Fruit fly (Drosophila melanogaster) whole organism, embryonic: ENCODE data around the gene dysf.

Source experiments
- Awh ChIP-seq: fragments of 200-800 bp; sonication (Bioruptor generic); IDR thresholded peaks from 2 replicates; pipeline ENCODE4, ENCODE4 v1.3.6; 2022; ENCODE audit warnings: missing biosample characterization, missing genetic modification characterization
- Bteb2 ChIP-seq: fragments of 200-800 bp; sonication (Bioruptor generic); optimal IDR thresholded peaks from 2 replicates; lab custom pipeline; 2016; ENCODE audit warnings: missing biosample characterization, missing genetic modification characterization
- CG10462 ChIP-seq: fragments of 200-800 bp; sonication (Bioruptor generic); optimal IDR thresholded peaks from 2 replicates; lab custom pipeline; 2016; ENCODE audit warnings: missing biosample characterization, missing genetic modification characterization
- CG10543 ChIP-seq: fragments of 200-800 bp; sonication (Bioruptor generic); optimal IDR thresholded peaks from 3 replicates; lab custom pipeline; 2017; ENCODE audit warnings: missing biosample characterization, mild to moderate bottlenecking, missing genetic modification characterization, moderate library complexity
- CG12071 ChIP-seq: fragments of 200-800 bp; sonication (Bioruptor generic); optimal IDR thresholded peaks from 3 replicates; lab custom pipeline; 2018; ENCODE audit warnings: missing biosample characterization, mild to moderate bottlenecking, missing genetic modification characterization
- CG12104 ChIP-seq: fragments of 200-800 bp; sonication (Bioruptor generic); optimal IDR thresholded peaks from 3 replicates; lab custom pipeline; 2016; ENCODE audit warnings: missing biosample characterization, missing genetic modification characterization
- CG12391 ChIP-seq: fragments of 200-800 bp; sonication (Bioruptor generic); optimal IDR thresholded peaks from 3 replicates; lab custom pipeline; 2018; ENCODE audit warnings: missing biosample characterization, mild to moderate bottlenecking, missing genetic modification characterization, moderate library complexity
- CG12769 ChIP-seq: fragments of 200-800 bp; sonication (Bioruptor generic); optimal IDR thresholded peaks from 2 replicates; lab custom pipeline; 2019; ENCODE audit warnings: missing biosample characterization, mild to moderate bottlenecking, missing genetic modification characterization, moderate library complexity
- CG13287 ChIP-seq: fragments of 200-800 bp; sonication (Bioruptor generic); IDR thresholded peaks from 2 replicates; pipeline ENCODE4 v1.3.6; 2022; ENCODE audit warnings: missing biosample characterization, missing genetic modification characterization; ENCODE audit not compliant: partially characterized antibody
- CG15269 ChIP-seq: fragments of 200-800 bp; sonication (Bioruptor generic); optimal IDR thresholded peaks from 2 replicates; lab custom pipeline; 2018; ENCODE audit warnings: missing biosample characterization, mild to moderate bottlenecking, missing genetic modification characterization, moderate library complexity
- CG1529 ChIP-seq: fragments of 200-800 bp; sonication (Bioruptor generic); optimal IDR thresholded peaks from 3 replicates; lab custom pipeline; 2018; ENCODE audit warnings: missing biosample characterization, missing genetic modification characterization
- CG17359 ChIP-seq: fragments of 200-800 bp; sonication (Bioruptor generic); optimal IDR thresholded peaks from 3 replicates; lab custom pipeline; 2018; ENCODE audit warnings: missing biosample characterization, mild to moderate bottlenecking, missing genetic modification characterization, moderate library complexity
- CG2120 ChIP-seq: fragments of 200-800 bp; sonication (Bioruptor generic); optimal IDR thresholded peaks from 3 replicates; lab custom pipeline; 2016; ENCODE audit warnings: missing biosample characterization, missing genetic modification characterization
- CG30431 ChIP-seq: fragments of 200-800 bp; sonication (Bioruptor generic); optimal IDR thresholded peaks from 2 replicates; lab custom pipeline; 2017; ENCODE audit warnings: missing biosample characterization, missing genetic modification characterization
- CG7372 ChIP-seq: fragments of 200-800 bp; sonication (Bioruptor generic); IDR thresholded peaks from 2 replicates; pipeline ENCODE4 v1.3.6; 2022; ENCODE audit warnings: missing biosample characterization, missing genetic modification characterization
- CG7745 ChIP-seq: fragments of 200-800 bp; sonication (Bioruptor generic); optimal IDR thresholded peaks from 2 replicates; lab custom pipeline; 2018; ENCODE audit warnings: missing biosample characterization, mild to moderate bottlenecking, missing genetic modification characterization, moderate library complexity
- CG7987 ChIP-seq: fragments of 200-800 bp; sonication (Bioruptor generic); optimal IDR thresholded peaks from 2 replicates; lab custom pipeline; 2018; ENCODE audit warnings: missing biosample characterization, mild to moderate bottlenecking, missing genetic modification characterization, moderate library complexity
- CG9215 ChIP-seq: fragments of 200-800 bp; sonication (Bioruptor generic); IDR thresholded peaks from 2 replicates; pipeline ENCODE4 v1.3.6; 2022; ENCODE audit warnings: missing biosample characterization, missing genetic modification characterization
- D ChIP-seq, 2 experiments: fragments of 200-800 bp in 1 of 2; fragments of >200 bp in 1 of 2; sonication (Bioruptor generic) in 1 of 2; optimal IDR thresholded peaks; 2 replicates in 1 of 2; 3 replicates in 1 of 2; lab custom pipeline; 2017; ENCODE audit warnings: mild to moderate bottlenecking in 1 of 2, missing biosample characterization in 1 of 2, missing genetic modification characterization in 1 of 2, missing genetic modification reagents in 1 of 2
- Drgx ChIP-seq: fragments of 200-800 bp; sonication (Bioruptor generic); IDR thresholded peaks from 2 replicates; pipeline ENCODE4 v1.3.6; 2022; ENCODE audit warnings: missing biosample characterization, missing genetic modification characterization
- E2f2 ChIP-seq: fragments of 200-800 bp; sonication (Bioruptor generic); IDR thresholded peaks from 2 replicates; pipeline ENCODE4 v1.3.6; 2022; ENCODE audit warnings: missing biosample characterization, missing genetic modification characterization
- Eip74EF ChIP-seq, 2 experiments: fragments of 200-800 bp in 1 of 2; fragments of >200 bp in 1 of 2; sonication (Bioruptor generic) in 1 of 2; optimal IDR thresholded peaks; 2 replicates each; lab custom pipeline; 2017 to 2019; ENCODE audit warnings: missing biosample characterization in 2 of 2, missing genetic modification characterization in 2 of 2, mild to moderate bottlenecking in 1 of 2, moderate library complexity in 1 of 2
- Ets65A ChIP-seq: fragments of 200-800 bp; sonication (Bioruptor generic); peaks from one replicate; lab custom pipeline; 2016; ENCODE audit warnings: missing biosample characterization, missing genetic modification characterization
- Gug ChIP-seq: fragments of 200-800 bp; sonication (Bioruptor generic); IDR thresholded peaks from 4 replicates; pipeline ENCODE4 v1.3.6; 2022; ENCODE audit warnings: missing biosample characterization, missing genetic modification characterization
- Lhr ChIP-seq: fragments of 200-800 bp; sonication (Bioruptor generic); optimal IDR thresholded peaks from 3 replicates; lab custom pipeline; 2017; ENCODE audit warnings: mild to moderate bottlenecking, missing biosample characterization, missing genetic modification reagents, missing genetic modification characterization
- Med ChIP-seq: fragments of 200-800 bp; sonication (Bioruptor generic); peaks from one replicate; lab custom pipeline; 2016; ENCODE audit warnings: missing biosample characterization, missing genetic modification characterization, mild to moderate bottlenecking, inconsistent platforms, moderate library complexity
- NFAT ChIP-seq: fragments of 200-800 bp; sonication (Bioruptor generic); IDR thresholded peaks from 2 replicates; pipeline ENCODE4 v1.3.6; 2022; ENCODE audit warnings: missing biosample characterization, missing genetic modification characterization
- Nf-YB ChIP-seq: fragments of 200-800 bp; sonication (Bioruptor generic); optimal IDR thresholded peaks from 3 replicates; lab custom pipeline; 2019; ENCODE audit warnings: missing biosample characterization, mild to moderate bottlenecking, missing genetic modification characterization, moderate library complexity
- Poxn ChIP-seq: fragments of 200-800 bp; sonication (Bioruptor generic); IDR thresholded peaks from 2 replicates; pipeline ENCODE4 v1.3.6; 2022; ENCODE audit warnings: missing biosample characterization, missing genetic modification characterization
- Vsx1 ChIP-seq: fragments of 200-800 bp; sonication (Bioruptor generic); optimal IDR thresholded peaks from 2 replicates; lab custom pipeline; 2017; ENCODE audit warnings: missing biosample characterization, mild to moderate bottlenecking, missing genetic modification characterization, missing genetic modification reagents
- bab2 ChIP-seq: fragments of 200-800 bp; sonication (Bioruptor generic); optimal IDR thresholded peaks from 2 replicates; lab custom pipeline; 2016; ENCODE audit warnings: missing biosample characterization, missing genetic modification characterization
- cg ChIP-seq: fragments of 200-800 bp; sonication (Bioruptor generic); optimal IDR thresholded peaks from 3 replicates; lab custom pipeline; 2019; ENCODE audit warnings: missing biosample characterization, mild to moderate bottlenecking, missing genetic modification characterization, moderate library complexity
- croc ChIP-seq: fragments of 200-800 bp; sonication (Bioruptor generic); conservative IDR thresholded peaks from 3 replicates; pipeline ENCODE4 v1.3.6; 2022; ENCODE audit warnings: missing biosample characterization, missing genetic modification characterization
- crol ChIP-seq: fragments of 200-800 bp; sonication (Bioruptor generic); IDR thresholded peaks from 2 replicates; pipeline ENCODE4 v1.3.6; 2022; ENCODE audit warnings: missing biosample characterization, missing genetic modification characterization
- dan ChIP-seq: fragments of 200-800 bp; sonication (Bioruptor generic); IDR thresholded peaks from 2 replicates; pipeline ENCODE4 v1.3.6; 2022; ENCODE audit warnings: missing biosample characterization, missing genetic modification characterization
- disco-r ChIP-seq: fragments of 200-800 bp; sonication (Bioruptor generic); optimal IDR thresholded peaks from 2 replicates; lab custom pipeline; 2016; ENCODE audit warnings: missing biosample characterization, missing genetic modification characterization
- dysf ChIP-seq: fragments of 200-800 bp; sonication (Bioruptor generic); IDR thresholded peaks from 3 replicates; pipeline ENCODE4 v1.3.6; 2022; ENCODE audit warnings: missing biosample characterization, missing genetic modification characterization
- gfzf ChIP-seq: fragments of 200-800 bp; sonication (Bioruptor generic); optimal IDR thresholded peaks from 2 replicates; lab custom pipeline; 2016; ENCODE audit warnings: missing biosample characterization, mild to moderate bottlenecking, missing genetic modification characterization, moderate library complexity
- grn ChIP-seq: fragments of 200-800 bp; sonication (Bioruptor generic); optimal IDR thresholded peaks from 3 replicates; lab custom pipeline; 2017; ENCODE audit warnings: missing biosample characterization, missing genetic modification characterization
- hb ChIP-seq: fragments of 200-800 bp; sonication (Bioruptor generic); IDR thresholded peaks from 3 replicates; pipeline ENCODE4 v1.3.6; 2022; ENCODE audit warnings: missing biosample characterization, missing genetic modification characterization; ENCODE audit not compliant: partially characterized antibody
- her ChIP-seq: fragments of 200-800 bp; sonication (Bioruptor generic); optimal IDR thresholded peaks from 2 replicates; lab custom pipeline; 2016; ENCODE audit warnings: missing biosample characterization, missing genetic modification characterization
- kay ChIP-seq: fragments of 200-800 bp; sonication (Bioruptor generic); optimal IDR thresholded peaks from 2 replicates; lab custom pipeline; 2016; ENCODE audit warnings: missing biosample characterization, missing genetic modification characterization
- kni ChIP-seq: fragments of 200-800 bp; sonication (Bioruptor generic); optimal IDR thresholded peaks from 3 replicates; lab custom pipeline; 2017; ENCODE audit warnings: mild to moderate bottlenecking, missing biosample characterization, missing genetic modification reagents, missing genetic modification characterization
- lilli ChIP-seq: fragments of 200-800 bp; sonication (Bioruptor generic); optimal IDR thresholded peaks from 3 replicates; lab custom pipeline; 2016; ENCODE audit warnings: missing biosample characterization, missing genetic modification characterization
- mam ChIP-seq: fragments of 200-800 bp; sonication (Bioruptor generic); optimal IDR thresholded peaks from 3 replicates; lab custom pipeline; 2016; ENCODE audit warnings: missing biosample characterization, missing genetic modification characterization
- oc ChIP-seq: fragments of 200-800 bp; sonication (Bioruptor generic); optimal IDR thresholded peaks from 2 replicates; lab custom pipeline; 2018; ENCODE audit warnings: missing biosample characterization, mild to moderate bottlenecking, missing genetic modification characterization, moderate library complexity
- pnt ChIP-seq: fragments of 200-800 bp; sonication (Bioruptor generic); optimal IDR thresholded peaks from 3 replicates; lab custom pipeline; 2016; ENCODE audit warnings: missing biosample characterization, missing genetic modification characterization
- sd ChIP-seq: fragments of 200-800 bp; sonication (Bioruptor generic); optimal IDR thresholded peaks from 3 replicates; lab custom pipeline; 2018; ENCODE audit warnings: missing biosample characterization, mild to moderate bottlenecking, missing genetic modification characterization, moderate library complexity
- wek ChIP-seq: fragments of 200-800 bp; sonication (Bioruptor generic); optimal IDR thresholded peaks from 3 replicates; lab custom pipeline; 2018; ENCODE audit warnings: missing biosample characterization, mild to moderate bottlenecking, missing genetic modification characterization, moderate library complexity

The dysf gene

dm6 chr3R:26099238-26099637 is 727 bp upstream of the dysf start (continued):
- TF ChIP-seq Vsx1 (peak; percentile 79), her (peak; percentile 23), croc (GFP tag; lab: Robert Waterston, UW) (no peak), kni (peak; percentile 23), Drgx (GFP tag; lab: Robert Waterston, UW) (peak; percentile 27; the same call in 1 of the 2 replicates), CG2120 (GFP tag; lab: Kevin White, UChicago) (peak; percentile 41), sd (tag; lab: Kevin White, UChicago) (peak; percentile 46), pnt (peak; percentile 15), CG1529 (GFP tag; lab: Kevin White, UChicago) (peak; percentile 10), Eip74EF (GFP tag; optimal IDR thresholded peaks at IDR 0.05; lab: Kevin White, UChicago) (no peak), disco-r (GFP tag; lab: Kevin White, UChicago) (peak; percentile 20), wek (no peak), CG10543 (GFP tag; lab: Kevin White, UChicago) (peak; percentile 8), Med (peak; percentile 81), CG13287 (no peak), CG17359 (tag; lab: Kevin White, UChicago) (no peak), grn (GFP tag; lab: Kevin White, UChicago) (peak; percentile 23), kay (GFP tag; lab: Kevin White, UChicago) (peak; percentile 34), oc (peak; percentile 5), E2f2 (GFP tag; lab: Robert Waterston, UW) (0 out of 2 replicates have a peak, but pooled peaks have one; percentile 24), CG7372 (GFP tag; lab: Robert Waterston, UW) (0 out of 2 replicates have a peak, but pooled peaks have one; percentile 0), CG12391 (tag; lab: Kevin White, UChicago) (no peak), CG12769 (tag; lab: Kevin White, UChicago) (peak; percentile 61), D (optimal IDR thresholded peaks at IDR 0.05; lab: Kevin White, UChicago) (peak; percentile 54), D (GFP tag; optimal IDR thresholded peaks at IDR 0.05; lab: Kevin White, UChicago) (no peak), Nf-YB (GFP tag; lab: Kevin White, UChicago) (peak; percentile 97), mam (GFP tag; lab: Kevin White, UChicago) (peak; percentile 26), Ets65A (GFP tag; lab: Kevin White, UChicago) (peak; percentile 45), lilli (GFP tag; lab: Kevin White, UChicago) (peak; percentile 46), Poxn (GFP tag; lab: Robert Waterston, UW) (no peak), CG10462 (GFP tag; lab: Kevin White, UChicago) (no peak), CG12071 (GFP tag; lab: Kevin White, UChicago) (peak; percentile 46), Bteb2 (peak; percentile 38), crol (GFP tag; lab: Robert Waterston, UW) (no peak)

dm6 chr3R:26096192-26096591 is 2.3 kb downstream of the dysf start:
- TF ChIP-seq CG12104 = no peak
- TF ChIP-seq gfzf (GFP tag; lab: Kevin White, UChicago) = no peak
- no peak for TF ChIP-seq bab2 (GFP tag; lab: Kevin White, UChicago)
- no peak for TF ChIP-seq CG30431 (GFP tag; lab: Kevin White, UChicago)
- TF ChIP-seq Awh (GFP tag; lab: Robert Waterston, UW) = no peak
- TF ChIP-seq CG15269 (tag; lab: Kevin White, UChicago) = no peak
- TF ChIP-seq CG9215 = 0 out of 2 replicates have a peak, but pooled peaks have one; percentile 25
- no peak for TF ChIP-seq CG7745 (tag; lab: Kevin White, UChicago)
- no peak for TF ChIP-seq Poxn (GFP tag; lab: Robert Waterston, UW)
- no peak for TF ChIP-seq cg
- no peak for TF ChIP-seq CG7987 (GFP tag; lab: Kevin White, UChicago)
- no peak for TF ChIP-seq Lhr
- no peak for TF ChIP-seq Gug (GFP tag; lab: Robert Waterston, UW)
- peak; percentile 28; the same call in 1 of the 3 replicates for TF ChIP-seq dysf (GFP tag; lab: Robert Waterston, UW)
- TF ChIP-seq NFAT (GFP tag; lab: Robert Waterston, UW) = 0 out of 2 replicates have a peak, but pooled peaks have one; percentile 13
- TF ChIP-seq dan (GFP tag; lab: Robert Waterston, UW) = 0 out of 2 replicates have a peak, but pooled peaks have one; percentile 11
- TF ChIP-seq hb = no peak
